Worm (Caenorhabditis elegans) whole organism, early embryonic: ENCODE measurements around the gene fbxa-98.

Source experiments
- F13C5.2 ChIP-seq: sonication (generic microtip); optimal IDR thresholded peaks from 2 replicates; lab custom pipeline; 2017; ENCODE audit warnings: mild to moderate bottlenecking, missing genetic modification characterization, inconsistent platforms, missing compliant biosample characterization
- ama-1 ChIP-seq: fragments of 150-350 bp; optimal IDR thresholded peaks from 2 replicates; lab custom pipeline; 2014
- flt-1 ChIP-seq: fragments of 200-800 bp; sonication (Bioruptor generic); IDR thresholded peaks from 2 replicates; pipeline ENCODE4 v1.3.6; 2022; ENCODE audit warnings: missing genetic modification characterization, missing compliant biosample characterization
- tra-4 ChIP-seq: sonication (generic microtip); optimal IDR thresholded peaks from 2 replicates; lab custom pipeline; 2017; ENCODE audit warnings: missing genetic modification characterization, missing compliant biosample characterization

ce11 chrIV:13601973-13602669 lies 31.1 kb upstream of the fbxa-98 start, which contains the start of gene Y45F10B.59:
- TF ChIP-seq flt-1 (GFP tag; lab: Robert Waterston, UW) (no peak), tra-4 (no peak), ama-1 (lab: Kevin White, UChicago) (no peak), F13C5.2 (tag; lab: Kevin White, UChicago) (no peak)
